Worm (Caenorhabditis elegans) whole organism, L1 larva: ENCODE data around the gene trpp-12.

Experiments used
- C04F5.9 ChIP-seq: sonication (generic microtip); optimal IDR thresholded peaks from 2 replicates; lab custom pipeline; 2016; ENCODE audit warnings: missing genetic modification characterization, missing compliant biosample characterization
- dsc-1 ChIP-seq: sonication (generic microtip); optimal IDR thresholded peaks from 2 replicates; lab custom pipeline; 2016; ENCODE audit warnings: mild to moderate bottlenecking, missing genetic modification characterization, missing compliant biosample characterization
- efl-1 ChIP-seq, 4 experiments: fragments of 150-350 bp; optimal IDR thresholded peaks in 3 of 4; peaks in 1 of 4; 1 replicate in 1 of 4; 2 replicates in 3 of 4; lab custom pipeline; 2014; ENCODE audit warnings: missing biosample characterization in 2 of 4, missing genetic modification characterization in 2 of 4, missing genetic modification reagents in 2 of 4
- fkh-10 ChIP-seq: sonication (generic microtip); optimal IDR thresholded peaks from 2 replicates; lab custom pipeline; 2017; ENCODE audit warnings: missing biosample characterization, missing genetic modification reagents, missing genetic modification characterization
- hlh-4 ChIP-seq: sonication (generic microtip); optimal IDR thresholded peaks from 2 replicates; lab custom pipeline; 2016; ENCODE audit warnings: mild to moderate bottlenecking, missing genetic modification characterization, missing compliant biosample characterization
- nhr-11 ChIP-seq: fragments of 150-350 bp; optimal IDR thresholded peaks from 2 replicates; lab custom pipeline; 2014; ENCODE audit warnings: missing biosample characterization, missing genetic modification characterization
- nhr-76 ChIP-seq: sonication (generic microtip); optimal IDR thresholded peaks from 2 replicates; lab custom pipeline; 2017; ENCODE audit warnings: missing biosample characterization, missing genetic modification characterization
- pax-3 ChIP-seq: fragments of 200-800 bp; sonication (Bioruptor generic); optimal IDR thresholded peaks from 2 replicates; lab custom pipeline; 2018; ENCODE audit warnings: mild to moderate bottlenecking, missing genetic modification characterization, moderate library complexity, missing compliant biosample characterization
- rnt-1 ChIP-seq: sonication (generic microtip); optimal IDR thresholded peaks from 2 replicates; lab custom pipeline; 2016; ENCODE audit warnings: mild to moderate bottlenecking, missing genetic modification characterization, moderate library complexity, missing compliant biosample characterization
- snpc-4 ChIP-seq: fragments of 150-350 bp; optimal IDR thresholded peaks from 2 replicates; lab custom pipeline; 2014; ENCODE audit warnings: missing biosample characterization, missing genetic modification characterization
- snu-23 ChIP-seq: sonication (generic microtip); optimal IDR thresholded peaks from 2 replicates; lab custom pipeline; 2016; ENCODE audit warnings: missing genetic modification characterization, missing compliant biosample characterization
- ztf-4 ChIP-seq: fragments of 150-350 bp; optimal IDR thresholded peaks from 2 replicates; lab custom pipeline; 2014; ENCODE audit warnings: missing biosample characterization, missing genetic modification characterization

ce11 chrX:2435353-2435752 is 25.9 kb downstream of the trpp-12 start:
- no peak for TF ChIP-seq dsc-1 (tag; lab: Kevin White, UChicago)
- no peak for TF ChIP-seq rnt-1
- no peak for TF ChIP-seq ztf-4 (tag; lab: Kevin White, UChicago)
- no peak for TF ChIP-seq pax-3 (tag; lab: Kevin White, UChicago)
- TF ChIP-seq hlh-4 (tag; lab: Kevin White, UChicago): no peak
- no peak for TF ChIP-seq snpc-4 (tag; lab: Kevin White, UChicago)
- no peak for TF ChIP-seq snu-23 (GFP tag; lab: Kevin White, UChicago)
- no peak for TF ChIP-seq C04F5.9 (tag; lab: Kevin White, UChicago)
- TF ChIP-seq nhr-76 (tag; lab: Kevin White, UChicago): no peak
- no peak for TF ChIP-seq efl-1 (optimal IDR thresholded peaks at IDR 0.05; lab: Kevin White, UChicago)
- TF ChIP-seq efl-1 (GFP tag; optimal IDR thresholded peaks at IDR 0.05 in 1 of 2; lab: Kevin White, UChicago): no peak
- no peak for TF ChIP-seq fkh-10 (GFP tag; lab: Kevin White, UChicago)
- no peak for TF ChIP-seq nhr-11 (tag; lab: Kevin White, UChicago)
